Worm (Caenorhabditis elegans) whole organism, young adult: ENCODE data around the gene R07C3.13.

Source experiments
- ZK185.1 ChIP-seq: sonication (generic microtip); optimal IDR thresholded peaks from 2 replicates; lab custom pipeline; 2016; ENCODE audit warnings: mild to moderate bottlenecking, missing genetic modification characterization, missing compliant biosample characterization; ENCODE audit not compliant: poor library complexity, severe bottlenecking
- bed-2 ChIP-seq: fragments of 200-800 bp; sonication (Bioruptor generic); IDR thresholded peaks from 2 replicates; pipeline ENCODE4 v1.3.6; 2022; ENCODE audit warnings: missing genetic modification reagents, missing genetic modification characterization, missing compliant biosample characterization
- ceh-100 ChIP-seq: fragments of 200-800 bp; sonication (Bioruptor generic); IDR thresholded peaks from 2 replicates; pipeline ENCODE4 v1.3.6; 2022; ENCODE audit warnings: missing genetic modification reagents, missing genetic modification characterization, missing compliant biosample characterization
- dpl-1 ChIP-seq: fragments of 150-350 bp; optimal IDR thresholded peaks from 2 replicates; lab custom pipeline; 2014; ENCODE audit warnings: missing biosample characterization, missing genetic modification reagents, missing genetic modification characterization
- hlh-26 ChIP-seq: fragments of 200-800 bp; sonication (Bioruptor generic); conservative IDR thresholded peaks from 2 replicates; pipeline ENCODE4 v1.3.6; 2022; ENCODE audit warnings: missing genetic modification reagents, missing genetic modification characterization, missing compliant biosample characterization
- hmg-1.2 ChIP-seq: fragments of 200-800 bp; sonication (Bioruptor generic); IDR thresholded peaks from 2 replicates; pipeline ENCODE4 v1.3.6; 2022; ENCODE audit warnings: missing genetic modification reagents, missing genetic modification characterization, missing compliant biosample characterization
- zfh-2 ChIP-seq: fragments of 200-800 bp; sonication (Bioruptor generic); conservative IDR thresholded peaks from 2 replicates; pipeline ENCODE4 v1.3.6; 2022; ENCODE audit warnings: missing genetic modification reagents, missing genetic modification characterization, missing compliant biosample characterization

ce11 chrII:900720-901332 is 26.4 kb downstream of the R07C3.13 start, which contains the start of gene T07D3.9:
- no peak for TF ChIP-seq dpl-1
- no peak for TF ChIP-seq hlh-26 (GFP tag; lab: Robert Waterston, UW)
- TF ChIP-seq zfh-2 (GFP tag; lab: Robert Waterston, UW) = no peak
- peak; percentile 55; the same call in 1 of the 2 replicates for TF ChIP-seq hmg-1.2 (GFP tag; lab: Robert Waterston, UW)
- no peak for TF ChIP-seq bed-2 (GFP tag; lab: Robert Waterston, UW)
- TF ChIP-seq ZK185.1 = no peak
- no peak for TF ChIP-seq ceh-100 (GFP tag; lab: Robert Waterston, UW)
